Worm (Caenorhabditis elegans) whole organism, young adult: Measurements from ENCODE around the gene pef-1.

Source experiments
- let-607 ChIP-seq, 2 experiments: fragments of 200-800 bp in 1 of 2; sonication (Bioruptor generic) in 1 of 2; sonication (generic microtip) in 1 of 2; optimal IDR thresholded peaks; 2 replicates each; lab custom pipeline; 2016 to 2018; ENCODE audit warnings: mild to moderate bottlenecking in 2 of 2, missing compliant biosample characterization in 2 of 2, missing genetic modification characterization in 2 of 2, moderate library complexity in 2 of 2, missing genotype in 1 of 2
- sea-2 ChIP-seq: fragments of 200-800 bp; sonication (Bioruptor generic); IDR thresholded peaks from 2 replicates; pipeline ENCODE4 v1.3.6; 2022; ENCODE audit warnings: missing genetic modification characterization, missing compliant biosample characterization

DNA sequence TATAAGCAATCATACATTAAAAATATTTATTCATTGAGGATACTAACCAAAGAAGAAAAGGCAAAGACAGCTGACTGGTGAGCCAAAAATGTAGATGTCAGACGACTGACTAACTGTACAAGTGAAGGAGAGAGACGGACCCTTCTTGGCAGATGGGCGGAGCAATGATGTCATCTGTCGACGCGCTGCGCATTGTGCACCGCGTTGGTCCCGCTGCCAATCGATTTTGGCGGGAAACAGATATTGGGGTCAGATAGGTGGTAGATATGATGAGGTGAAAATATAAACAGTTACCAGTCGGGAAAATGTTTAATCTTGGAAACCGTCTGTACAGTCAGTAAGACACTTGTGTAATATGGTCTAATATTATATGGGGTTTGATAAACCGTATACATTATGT, 56.2 kb downstream of the pef-1 start, which contains the start of gene T24C4.2:
- no peak for TF ChIP-seq sea-2 (GFP tag; lab: Robert Waterston, UW)
- no peak for TF ChIP-seq let-607 (tag; optimal IDR thresholded peaks at IDR 0.05; lab: Kevin White, UChicago)
